Fruit fly (Drosophila melanogaster) whole organism, embryonic: ENCODE data around the gene CG7530.
A peak's percentile ranks its signal among the peaks of the same experiment; 100 is the strongest.

Source experiments
- ATbp ChIP-seq: fragments of 200-800 bp; sonication (Bioruptor generic); optimal IDR thresholded peaks from 2 replicates; lab custom pipeline; 2017; ENCODE audit warnings: missing biosample characterization, mild to moderate bottlenecking, missing genetic modification characterization, missing genetic modification reagents
- Adf1 ChIP-seq: fragments of 200-800 bp; sonication (Bioruptor generic); IDR thresholded peaks from 2 replicates; pipeline ENCODE4 v1.3.6; 2022; ENCODE audit warnings: missing biosample characterization, missing genetic modification characterization
- Asciz ChIP-seq: fragments of 200-800 bp; sonication (Bioruptor generic); optimal IDR thresholded peaks from 2 replicates; lab custom pipeline; 2017; ENCODE audit warnings: missing biosample characterization, mild to moderate bottlenecking, missing genetic modification characterization, missing genetic modification reagents
- Atf6 ChIP-seq: fragments of 200-800 bp; sonication (Bioruptor generic); IDR thresholded peaks from 2 replicates; pipeline ENCODE4 v1.3.6; 2022; ENCODE audit warnings: missing biosample characterization, missing genetic modification characterization
- CG10209 ChIP-seq: fragments of 200-800 bp; sonication (Bioruptor generic); optimal IDR thresholded peaks from 3 replicates; lab custom pipeline; 2017; ENCODE audit warnings: missing biosample characterization, mild to moderate bottlenecking, missing genetic modification characterization, missing genetic modification reagents
- CG10274 ChIP-seq: fragments of 200-800 bp; sonication (Bioruptor generic); optimal IDR thresholded peaks from 3 replicates; lab custom pipeline; 2017; ENCODE audit warnings: missing biosample characterization, mild to moderate bottlenecking, missing genetic modification characterization
- CG11085 ChIP-seq: fragments of 200-800 bp; sonication (Bioruptor generic); IDR thresholded peaks from 2 replicates; pipeline ENCODE4 v1.3.6; 2022; ENCODE audit warnings: missing biosample characterization, missing genetic modification characterization
- CG11723 ChIP-seq: fragments of 200-800 bp; sonication (Bioruptor generic); optimal IDR thresholded peaks from 2 replicates; lab custom pipeline; 2017; ENCODE audit warnings: missing biosample characterization, mild to moderate bottlenecking, missing genetic modification characterization
- CG12071 ChIP-seq: fragments of 200-800 bp; sonication (Bioruptor generic); optimal IDR thresholded peaks from 3 replicates; lab custom pipeline; 2018; ENCODE audit warnings: missing biosample characterization, mild to moderate bottlenecking, missing genetic modification characterization
- CG12104 ChIP-seq: fragments of 200-800 bp; sonication (Bioruptor generic); optimal IDR thresholded peaks from 3 replicates; lab custom pipeline; 2016; ENCODE audit warnings: missing biosample characterization, missing genetic modification characterization
- CG12299 ChIP-seq: fragments of 200-800 bp; sonication (Bioruptor generic); optimal IDR thresholded peaks from 2 replicates; lab custom pipeline; 2018; ENCODE audit warnings: missing biosample characterization, mild to moderate bottlenecking, missing genetic modification characterization
- CG15073 ChIP-seq: fragments of 200-800 bp; sonication (Bioruptor generic); optimal IDR thresholded peaks from 2 replicates; lab custom pipeline; 2016; ENCODE audit warnings: missing biosample characterization, missing genetic modification characterization
- CG15269 ChIP-seq: fragments of 200-800 bp; sonication (Bioruptor generic); optimal IDR thresholded peaks from 2 replicates; lab custom pipeline; 2018; ENCODE audit warnings: missing biosample characterization, mild to moderate bottlenecking, missing genetic modification characterization, moderate library complexity
- CG17568 ChIP-seq: fragments of 200-800 bp; sonication (Bioruptor generic); optimal IDR thresholded peaks from 2 replicates; lab custom pipeline; 2018; ENCODE audit warnings: missing biosample characterization, mild to moderate bottlenecking, missing genetic modification characterization, moderate library complexity
- CG33213 ChIP-seq: fragments of 200-800 bp; sonication (Bioruptor generic); optimal IDR thresholded peaks from 3 replicates; lab custom pipeline; 2016; ENCODE audit warnings: missing biosample characterization, missing genetic modification characterization
- CG3995 ChIP-seq: fragments of 200-800 bp; sonication (Bioruptor generic); optimal IDR thresholded peaks from 3 replicates; lab custom pipeline; 2016; ENCODE audit warnings: missing biosample characterization, missing genetic modification characterization
- CG43689 ChIP-seq: fragments of 200-800 bp; sonication (Bioruptor generic); IDR thresholded peaks from 2 replicates; pipeline ENCODE4 v1.3.6; 2022; ENCODE audit warnings: missing biosample characterization, missing genetic modification characterization
- CG5245 ChIP-seq: fragments of 200-800 bp; sonication (Bioruptor generic); optimal IDR thresholded peaks from 3 replicates; lab custom pipeline; 2016; ENCODE audit warnings: missing biosample characterization, missing genetic modification characterization
- CG6175 ChIP-seq: fragments of 200-800 bp; sonication (Bioruptor generic); IDR thresholded peaks from 3 replicates; pipeline ENCODE4 v1.3.6; 2022; ENCODE audit warnings: missing biosample characterization, missing genetic modification characterization
- CG6683 ChIP-seq: fragments of 200-800 bp; sonication (Bioruptor generic); optimal IDR thresholded peaks from 2 replicates; lab custom pipeline; 2017; ENCODE audit warnings: missing biosample characterization, mild to moderate bottlenecking, missing genetic modification characterization, missing genetic modification reagents
- CG9609 ChIP-seq: fragments of 200-800 bp; sonication (Bioruptor generic); optimal IDR thresholded peaks from 3 replicates; lab custom pipeline; 2016; ENCODE audit warnings: missing biosample characterization, missing genetic modification characterization
- CG9727 ChIP-seq: fragments of 200-800 bp; sonication (Bioruptor generic); optimal IDR thresholded peaks from 3 replicates; lab custom pipeline; 2017; ENCODE audit warnings: missing biosample characterization, mild to moderate bottlenecking, missing genetic modification characterization
- CrebB ChIP-seq: fragments of 200-800 bp; sonication (Bioruptor generic); optimal IDR thresholded peaks from 3 replicates; lab custom pipeline; 2018; ENCODE audit warnings: missing biosample characterization, mild to moderate bottlenecking, missing genetic modification characterization
- Deaf1 ChIP-seq: fragments of 200-800 bp; optimal IDR thresholded peaks from 3 replicates; lab custom pipeline; 2019; ENCODE audit warnings: missing biosample characterization, mild to moderate bottlenecking, missing genetic modification characterization, moderate library complexity
- E2f2 ChIP-seq: fragments of 200-800 bp; sonication (Bioruptor generic); IDR thresholded peaks from 2 replicates; pipeline ENCODE4 v1.3.6; 2022; ENCODE audit warnings: missing biosample characterization, missing genetic modification characterization
- Hey ChIP-seq: fragments of 200-800 bp; sonication (Bioruptor generic); optimal IDR thresholded peaks from 3 replicates; lab custom pipeline; 2018; ENCODE audit warnings: missing biosample characterization, mild to moderate bottlenecking, missing genetic modification characterization
- Hr39 ChIP-seq: fragments of >200 bp; optimal IDR thresholded peaks from 2 replicates; lab custom pipeline; 2017
- Max ChIP-seq: fragments of 200-800 bp; sonication (Bioruptor generic); optimal IDR thresholded peaks from 2 replicates; lab custom pipeline; 2016; ENCODE audit warnings: missing biosample characterization, mild to moderate bottlenecking, missing genetic modification characterization
- Nf-YB ChIP-seq: fragments of 200-800 bp; sonication (Bioruptor generic); optimal IDR thresholded peaks from 3 replicates; lab custom pipeline; 2019; ENCODE audit warnings: missing biosample characterization, mild to moderate bottlenecking, missing genetic modification characterization, moderate library complexity
- Nf-YC ChIP-seq: fragments of 200-800 bp; optimal IDR thresholded peaks from 3 replicates; lab custom pipeline; 2019; ENCODE audit warnings: missing biosample characterization, mild to moderate bottlenecking, missing genetic modification characterization, moderate library complexity
- Oli ChIP-seq: fragments of 200-800 bp; sonication (Bioruptor generic); optimal IDR thresholded peaks from 2 replicates; lab custom pipeline; 2018; ENCODE audit warnings: missing biosample characterization, mild to moderate bottlenecking, missing genetic modification characterization, moderate library complexity
- Opbp ChIP-seq: fragments of 200-800 bp; sonication (Bioruptor generic); IDR thresholded peaks from 3 replicates; pipeline ENCODE4 v1.3.6; 2022; ENCODE audit warnings: missing biosample characterization, missing genetic modification characterization; ENCODE audit not compliant: partially characterized antibody
- Rx ChIP-seq: fragments of 200-800 bp; sonication (Bioruptor generic); IDR thresholded peaks from 2 replicates; pipeline ENCODE4 v1.3.6; 2022; ENCODE audit warnings: missing biosample characterization, missing genetic modification characterization
- Taf1 ChIP-seq: fragments of 200-800 bp; sonication (Bioruptor generic); IDR thresholded peaks from 2 replicates; pipeline ENCODE4 v1.3.6; 2022; ENCODE audit warnings: missing biosample characterization, missing genetic modification characterization
- Trl ChIP-seq, 3 experiments: fragments of >200 bp in 2 of 3; fragments of 200-800 bp in 1 of 3; sonication (Bioruptor generic) in 1 of 3; optimal IDR thresholded peaks; 2 replicates in 1 of 3; 3 replicates in 2 of 3; lab custom pipeline; 2016 to 2017; ENCODE audit warnings: missing biosample characterization in 1 of 3, missing genetic modification characterization in 1 of 3
- bcd ChIP-seq: fragments of 200-800 bp; sonication (Bioruptor generic); optimal IDR thresholded peaks from 2 replicates; lab custom pipeline; 2017; ENCODE audit warnings: missing biosample characterization, mild to moderate bottlenecking, missing genetic modification characterization
- cg ChIP-seq: fragments of 200-800 bp; sonication (Bioruptor generic); optimal IDR thresholded peaks from 3 replicates; lab custom pipeline; 2019; ENCODE audit warnings: missing biosample characterization, mild to moderate bottlenecking, missing genetic modification characterization, moderate library complexity
- crc ChIP-seq: fragments of 200-800 bp; sonication (Bioruptor generic); optimal IDR thresholded peaks from 2 replicates; lab custom pipeline; 2016; ENCODE audit warnings: missing biosample characterization, missing genetic modification characterization
- dmrt11E ChIP-seq: fragments of 200-800 bp; sonication (Bioruptor generic); optimal IDR thresholded peaks from 3 replicates; lab custom pipeline; 2018; ENCODE audit warnings: missing biosample characterization, mild to moderate bottlenecking, missing genetic modification characterization, moderate library complexity
- dpn ChIP-seq, 2 experiments: fragments of 200-800 bp; sonication (Bioruptor generic); optimal IDR thresholded peaks; 3 replicates each; lab custom pipeline; 2016; ENCODE audit warnings: missing biosample characterization in 2 of 2, missing genetic modification characterization in 2 of 2
- fd64A ChIP-seq: fragments of 200-800 bp; sonication (Bioruptor generic); optimal IDR thresholded peaks from 3 replicates; lab custom pipeline; 2018; ENCODE audit warnings: missing biosample characterization, mild to moderate bottlenecking, missing genetic modification characterization
- ham ChIP-seq: fragments of 200-800 bp; sonication (Bioruptor generic); IDR thresholded peaks from 2 replicates; pipeline ENCODE4 v1.3.6; 2022; ENCODE audit warnings: missing biosample characterization, missing genetic modification characterization
- inv ChIP-seq: fragments of 200-800 bp; sonication (Bioruptor generic); IDR thresholded peaks from 2 replicates; pipeline ENCODE4 v1.3.6; 2022; ENCODE audit warnings: missing biosample characterization, missing genetic modification characterization; ENCODE audit not compliant: partially characterized antibody
- knrl ChIP-seq: fragments of 200-800 bp; sonication (Bioruptor generic); IDR thresholded peaks from 3 replicates; pipeline ENCODE4 v1.3.6; 2022; ENCODE audit warnings: missing biosample characterization, missing genetic modification characterization; ENCODE audit not compliant: partially characterized antibody
- luna ChIP-seq: fragments of 200-800 bp; sonication (Bioruptor generic); optimal IDR thresholded peaks from 2 replicates; lab custom pipeline; 2016; ENCODE audit warnings: missing biosample characterization, missing genetic modification characterization
- p53 ChIP-seq: fragments of 200-800 bp; sonication (Bioruptor generic); optimal IDR thresholded peaks from 2 replicates; lab custom pipeline; 2016; ENCODE audit warnings: missing biosample characterization, missing genetic modification characterization
- pb ChIP-seq: fragments of 200-800 bp; sonication (Bioruptor generic); optimal IDR thresholded peaks from 3 replicates; lab custom pipeline; 2016; ENCODE audit warnings: missing biosample characterization, missing genetic modification characterization
- row ChIP-seq: fragments of 200-800 bp; sonication (Bioruptor generic); IDR thresholded peaks from 3 replicates; pipeline ENCODE4 v1.3.6; 2022; ENCODE audit warnings: missing biosample characterization, missing genetic modification characterization
- ssp ChIP-seq: fragments of 200-800 bp; sonication (Bioruptor generic); IDR thresholded peaks from 2 replicates; pipeline ENCODE4 v1.3.6; 2022; ENCODE audit warnings: missing biosample characterization, missing genetic modification characterization
- tna ChIP-seq: fragments of 200-800 bp; sonication (Bioruptor generic); IDR thresholded peaks from 2 replicates; pipeline ENCODE4 v1.3.6; 2022; ENCODE audit warnings: missing biosample characterization, missing genetic modification characterization; ENCODE audit not compliant: partially characterized antibody

The CG7530 gene

DNA sequence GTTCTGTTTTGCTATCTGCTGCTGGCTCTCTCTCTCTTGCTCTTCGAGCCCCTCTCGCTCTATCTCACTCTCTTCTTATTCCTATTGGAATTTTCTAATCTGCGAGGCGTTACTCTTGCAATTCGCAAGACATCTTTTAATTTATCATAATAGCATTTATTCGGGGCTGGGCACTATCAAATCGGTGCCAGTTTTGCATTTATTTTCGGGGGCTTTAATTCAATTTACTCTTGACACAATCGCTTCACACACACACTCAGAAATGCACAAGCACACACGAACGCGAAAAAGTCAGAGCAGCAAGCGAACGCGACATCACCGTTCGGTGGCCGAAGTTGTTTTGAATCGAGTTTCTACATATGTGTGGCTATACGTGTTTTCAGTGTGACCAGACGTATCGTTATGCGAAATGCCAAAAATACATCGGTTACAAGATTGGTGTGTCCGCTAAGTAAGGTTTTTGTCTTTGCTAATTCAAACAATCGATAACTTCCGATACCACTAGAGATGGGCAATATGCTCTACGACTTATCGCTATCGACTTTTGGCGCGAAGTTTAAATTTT is 34.3 kb downstream of the CG7530 start, which contains the start of gene Meltrin (continued):
- TF ChIP-seq Trl (optimal IDR thresholded peaks at IDR 0.05; lab: Kevin White, UChicago) (peak; percentile 66 to 90), Trl (GFP tag; optimal IDR thresholded peaks at IDR 0.05; lab: Kevin White, UChicago) (peak; percentile 57), Opbp (GFP tag; lab: Robert Waterston, UW) (no peak), ham (no peak), CG12104 (GFP tag; lab: Kevin White, UChicago) (no peak), Deaf1 (peak; percentile 78), dmrt11E (tag; lab: Kevin White, UChicago) (peak; percentile 24), CG10274 (GFP tag; lab: Kevin White, UChicago) (no peak), CG6683 (peak; percentile 39), inv (no peak), CG5245 (peak; percentile 13), CrebB (tag; lab: Kevin White, UChicago) (peak; percentile 83), CG3995 (GFP tag; lab: Kevin White, UChicago) (no peak), dpn (GFP tag; optimal IDR thresholded peaks at IDR 0.05; lab: Kevin White, UChicago) (peak; percentile 0 to 65), knrl (no peak), CG12299 (tag; lab: Kevin White, UChicago) (peak; percentile 41), Asciz (GFP tag; lab: Kevin White, UChicago) (peak; percentile 17), Hr39 (lab: Kevin White, UChicago) (no peak), CG15269 (tag; lab: Kevin White, UChicago) (peak; percentile 50), CG9609 (peak; percentile 43), Oli (no peak), CG11085 (GFP tag; lab: Robert Waterston, UW) (no peak), Adf1 (GFP tag; lab: Robert Waterston, UW) (no peak), Rx (GFP tag; lab: Robert Waterston, UW) (no peak), CG6175 (GFP tag; lab: Robert Waterston, UW) (no peak), CG33213 (GFP tag; lab: Kevin White, UChicago) (peak; percentile 76), ATbp (GFP tag; lab: Kevin White, UChicago) (peak; percentile 18), p53 (GFP tag; lab: Kevin White, UChicago) (no peak), fd64A (no peak), Nf-YB (peak; percentile 60), CG9727 (GFP tag; lab: Kevin White, UChicago) (peak; percentile 20), Nf-YC (peak; percentile 79), cg (GFP tag; lab: Kevin White, UChicago) (peak; percentile 97), CG43689 (no peak), pb (GFP tag; lab: Kevin White, UChicago) (peak; percentile 62), CG11723 (GFP tag; lab: Kevin White, UChicago) (peak; percentile 36), Hey (tag; lab: Kevin White, UChicago) (peak; percentile 37), Max (peak; percentile 50), ssp (GFP tag; lab: Robert Waterston, UW) (no peak), bcd (GFP tag; lab: Kevin White, UChicago) (peak; percentile 53), Atf6 (GFP tag; lab: Robert Waterston, UW) (no peak), CG17568 (GFP tag; lab: Kevin White, UChicago) (peak; percentile 78), tna (GFP tag; lab: Robert Waterston, UW) (no peak), crc (GFP tag; lab: Kevin White, UChicago) (no peak), Taf1 (no peak), CG15073 (no peak), CG10209 (GFP tag; lab: Kevin White, UChicago) (peak; percentile 43), luna (GFP tag; lab: Kevin White, UChicago) (no peak), E2f2 (GFP tag; lab: Robert Waterston, UW) (no peak), CG12071 (peak; percentile 70), row (no peak)
